Worm (Caenorhabditis elegans): ENCODE results near the gene C40H1.8.

The C40H1.8 gene

DNA sequence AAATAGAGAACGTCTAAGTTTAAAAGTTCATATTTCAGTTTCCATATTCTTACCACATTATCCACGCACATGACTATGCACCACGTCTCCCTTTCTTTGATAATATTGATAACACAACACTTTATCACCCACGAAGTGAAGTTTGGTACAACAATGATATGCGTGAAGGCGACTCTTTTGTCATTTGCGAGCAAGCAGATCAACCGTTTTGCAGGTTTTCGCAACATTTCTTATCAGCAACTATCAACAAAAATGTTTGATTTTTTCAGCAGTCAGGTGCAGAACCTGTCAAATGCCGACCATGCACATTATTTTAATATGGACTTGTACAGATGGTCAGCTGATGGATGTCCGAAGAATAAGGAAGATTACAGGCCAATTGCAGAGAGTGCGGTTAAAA is 12.0 kb downstream of the C40H1.8 start:
- TF ChIP-seq ref-1 (GFP tag; conservative IDR thresholded peaks at IDR 0.05) (no peak), tab-1 (GFP tag; IDR thresholded peaks at IDR 0.05) (no peak), klf-2 (GFP tag; conservative IDR thresholded peaks at IDR 0.05) (no peak), ztf-29 (GFP tag; IDR thresholded peaks at IDR 0.05) (no peak), ztf-23 (GFP tag; IDR thresholded peaks at IDR 0.05) (no peak), med-1 (GFP tag; optimal IDR thresholded peaks at IDR 0.05; ENCODE audit: insufficient read depth) (no peak), T22C8.4 (GFP tag; IDR thresholded peaks at IDR 0.05) (no peak), flt-1 (GFP tag; IDR thresholded peaks at IDR 0.05) (no peak), cog-1 (tag; optimal IDR thresholded peaks at IDR 0.05) (no peak)

ce11 chrIII:9327910-9328309 is 13.4 kb downstream of the C40H1.8 start:
- TF ChIP-seq klf-2 (GFP tag; conservative IDR thresholded peaks at IDR 0.05) (no peak), cog-1 (tag; optimal IDR thresholded peaks at IDR 0.05) (no peak), ztf-29 (GFP tag; IDR thresholded peaks at IDR 0.05) (no peak), flt-1 (GFP tag; IDR thresholded peaks at IDR 0.05) (no peak), tab-1 (GFP tag; IDR thresholded peaks at IDR 0.05) (no peak)

ce11 chrIII:9328732-9329131 is 14.2 kb downstream of the C40H1.8 start:
- no peak for TF ChIP-seq ztf-29 (GFP tag; IDR thresholded peaks at IDR 0.05)
- TF ChIP-seq flt-1 (GFP tag; IDR thresholded peaks at IDR 0.05), result no peak
- no peak for TF ChIP-seq med-1 (GFP tag; optimal IDR thresholded peaks at IDR 0.05; ENCODE audit: insufficient read depth)
- no peak for TF ChIP-seq ref-1 (GFP tag; conservative IDR thresholded peaks at IDR 0.05)
- no peak for TF ChIP-seq cog-1 (tag; optimal IDR thresholded peaks at IDR 0.05)
- TF ChIP-seq tab-1 (GFP tag; IDR thresholded peaks at IDR 0.05), result no peak
- no peak for TF ChIP-seq klf-2 (GFP tag; conservative IDR thresholded peaks at IDR 0.05)
- TF ChIP-seq T22C8.4 (GFP tag; IDR thresholded peaks at IDR 0.05), result no peak
- no peak for TF ChIP-seq ztf-23 (GFP tag; IDR thresholded peaks at IDR 0.05)

ce11 chrIII:9329266-9329665 is 14.7 kb downstream of the C40H1.8 start, which contains the start of gene C40H1.3:
Gene C40H1.3, minus strand, starts transcription at chrIII:9329366.
- TF ChIP-seq ref-1 (GFP tag; conservative IDR thresholded peaks at IDR 0.05), result no peak
- no peak for TF ChIP-seq cog-1 (tag; optimal IDR thresholded peaks at IDR 0.05)
- no peak for TF ChIP-seq ztf-29 (GFP tag; IDR thresholded peaks at IDR 0.05)
- no peak for TF ChIP-seq T22C8.4 (GFP tag; IDR thresholded peaks at IDR 0.05)
- TF ChIP-seq ztf-23 (GFP tag; IDR thresholded peaks at IDR 0.05), result no peak
- no peak for TF ChIP-seq med-1 (GFP tag; optimal IDR thresholded peaks at IDR 0.05; ENCODE audit: insufficient read depth)
- TF ChIP-seq klf-2 (GFP tag; conservative IDR thresholded peaks at IDR 0.05), result no peak
- TF ChIP-seq flt-1 (GFP tag; IDR thresholded peaks at IDR 0.05), result no peak
- no peak for TF ChIP-seq tab-1 (GFP tag; IDR thresholded peaks at IDR 0.05)

- TF ChIP-seq med-1 (GFP tag; optimal IDR thresholded peaks at IDR 0.05; ENCODE audit: insufficient read depth) (no peak), klf-2 (GFP tag; conservative IDR thresholded peaks at IDR 0.05) (no peak), ztf-29 (GFP tag; IDR thresholded peaks at IDR 0.05) (no peak), T22C8.4 (GFP tag; IDR thresholded peaks at IDR 0.05) (no peak), tab-1 (GFP tag; IDR thresholded peaks at IDR 0.05) (no peak), flt-1 (GFP tag; IDR thresholded peaks at IDR 0.05) (no peak), ztf-23 (GFP tag; IDR thresholded peaks at IDR 0.05) (no peak), cog-1 (tag; optimal IDR thresholded peaks at IDR 0.05) (no peak), ref-1 (GFP tag; conservative IDR thresholded peaks at IDR 0.05) (no peak)
Observed at ce11 chrIII:9329790-9330366, 15.4 kb downstream of the C40H1.8 start, which contains the start of gene ttr-5. Gene ttr-5, plus strand, starts transcription at chrIII:9330316.

DNA sequence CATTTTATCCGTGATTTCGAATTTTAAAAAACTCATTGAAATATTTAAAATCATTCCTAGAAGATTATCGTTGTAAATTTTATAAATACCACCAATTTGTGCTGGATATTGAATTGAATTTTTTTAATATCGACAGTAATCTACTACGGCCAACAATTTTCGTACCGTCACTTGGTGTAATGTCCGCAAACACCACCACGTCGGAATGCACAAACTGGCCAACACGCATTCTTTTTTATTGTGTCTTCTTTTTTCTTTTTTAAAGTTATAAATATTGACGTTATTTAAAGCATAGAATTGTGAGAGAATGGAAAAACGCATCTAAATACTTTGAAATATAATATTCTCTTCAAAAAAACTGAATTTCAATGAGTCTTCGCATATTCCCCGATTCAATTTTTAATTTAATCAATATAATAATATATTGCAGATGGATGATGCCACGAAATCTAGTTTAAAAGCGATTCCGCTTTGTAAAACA is 16.6 kb downstream of the C40H1.8 start, which contains the start of gene ufc-1:
TSS of gene ufc-1 (plus strand) at position 431 of the 481 bp plus-strand sequence.
- TF ChIP-seq flt-1 (GFP tag; IDR thresholded peaks at IDR 0.05), result no peak
- no peak for TF ChIP-seq klf-2 (GFP tag; conservative IDR thresholded peaks at IDR 0.05)
- TF ChIP-seq cog-1 (tag; optimal IDR thresholded peaks at IDR 0.05), result no peak
- TF ChIP-seq ref-1 (GFP tag; conservative IDR thresholded peaks at IDR 0.05), result no peak
- TF ChIP-seq ztf-29 (GFP tag; IDR thresholded peaks at IDR 0.05), result no peak
- no peak for TF ChIP-seq tab-1 (GFP tag; IDR thresholded peaks at IDR 0.05)

- TF ChIP-seq T22C8.4 (GFP tag; IDR thresholded peaks at IDR 0.05) (no peak), tab-1 (GFP tag; IDR thresholded peaks at IDR 0.05) (no peak), med-1 (GFP tag; optimal IDR thresholded peaks at IDR 0.05; ENCODE audit: insufficient read depth) (no peak), klf-2 (GFP tag; conservative IDR thresholded peaks at IDR 0.05) (no peak), ztf-29 (GFP tag; IDR thresholded peaks at IDR 0.05) (no peak), cog-1 (tag; optimal IDR thresholded peaks at IDR 0.05) (no peak), flt-1 (GFP tag; IDR thresholded peaks at IDR 0.05) (no peak), ztf-23 (GFP tag; IDR thresholded peaks at IDR 0.05) (no peak), ref-1 (GFP tag; conservative IDR thresholded peaks at IDR 0.05) (no peak)
Observed at ce11 chrIII:9334174-9334573, 19.7 kb downstream of the C40H1.8 start, which contains the start of gene elo-4. Gene elo-4, minus strand, starts transcription at chrIII:9334274.

DNA sequence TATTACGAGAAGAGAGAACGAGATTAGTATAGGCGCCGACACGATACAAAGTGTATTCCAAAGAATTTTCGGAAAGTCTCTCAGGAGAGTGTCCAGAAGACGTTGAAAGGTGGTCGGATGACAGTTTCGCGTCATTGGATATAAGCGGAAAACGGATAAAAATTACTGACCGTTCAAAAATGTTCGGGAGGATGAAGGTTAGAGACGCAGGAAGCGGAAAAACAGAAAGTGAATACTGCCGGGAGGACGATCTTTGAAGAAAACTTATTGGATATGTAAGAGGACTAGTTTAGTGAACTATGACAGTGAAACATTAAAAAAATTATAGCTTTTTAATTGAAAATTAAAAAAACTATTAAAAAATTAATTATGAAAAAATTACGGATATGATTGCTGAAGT is 20.6 kb downstream of the C40H1.8 start:
- TF ChIP-seq T22C8.4 (GFP tag; IDR thresholded peaks at IDR 0.05), result no peak
- no peak for TF ChIP-seq ztf-23 (GFP tag; IDR thresholded peaks at IDR 0.05)
- no peak for TF ChIP-seq klf-2 (GFP tag; conservative IDR thresholded peaks at IDR 0.05)

DNA sequence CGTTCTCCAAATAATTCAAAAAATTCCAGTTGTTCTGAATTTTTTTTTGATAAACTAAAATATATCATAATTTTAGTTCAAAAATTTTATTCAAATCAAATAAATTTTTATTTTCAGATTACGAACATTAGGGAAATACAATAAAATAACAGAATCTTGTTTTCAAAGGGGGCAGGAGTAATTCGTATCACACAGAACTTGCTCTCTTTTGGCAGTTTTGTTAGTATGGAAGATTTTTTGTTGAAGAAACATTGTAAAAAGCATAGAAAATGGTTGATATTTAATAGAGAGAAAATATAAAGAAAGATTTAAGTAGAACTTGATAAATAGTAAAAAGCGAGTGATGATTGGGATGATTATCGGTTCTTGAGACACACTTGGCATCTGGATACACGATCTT is 22.3 kb downstream of the C40H1.8 start:
- TF ChIP-seq T22C8.4 (GFP tag; IDR thresholded peaks at IDR 0.05), result no peak
- no peak for TF ChIP-seq ref-1 (GFP tag; conservative IDR thresholded peaks at IDR 0.05)
- TF ChIP-seq cog-1 (tag; optimal IDR thresholded peaks at IDR 0.05), result no peak
- no peak for TF ChIP-seq flt-1 (GFP tag; IDR thresholded peaks at IDR 0.05)

ce11 chrIII:9337968-9338367 is 23.5 kb downstream of the C40H1.8 start:
- no peak for TF ChIP-seq flt-1 (GFP tag; IDR thresholded peaks at IDR 0.05)
- no peak for TF ChIP-seq klf-2 (GFP tag; conservative IDR thresholded peaks at IDR 0.05)
